Worm (Caenorhabditis elegans) whole organism, mixed stage, embryonic: ENCODE measurements around the gene moma-1.
A peak's percentile ranks its signal among the peaks of the same experiment; 100 is the strongest.

Experiments
- M03D4.4 ChIP-seq: sonication (generic microtip); optimal IDR thresholded peaks from 2 replicates; lab custom pipeline; 2017; ENCODE audit warnings: mild to moderate bottlenecking, missing genetic modification characterization, missing compliant biosample characterization
- bed-3 ChIP-seq: fragments of 200-800 bp; sonication (Bioruptor generic); optimal IDR thresholded peaks from 3 replicates; lab custom pipeline; 2018; ENCODE audit warnings: mild to moderate bottlenecking, missing genetic modification characterization, moderate library complexity, missing compliant biosample characterization
- blmp-1 ChIP-seq: fragments of 150-350 bp; optimal IDR thresholded peaks from 2 replicates; lab custom pipeline; 2014; ENCODE audit warnings: missing biosample characterization, missing genetic modification characterization
- ceh-39 ChIP-seq: fragments of 150-350 bp; optimal IDR thresholded peaks from 2 replicates; lab custom pipeline; 2014; ENCODE audit warnings: missing biosample characterization, missing genetic modification characterization
- ceh-43 ChIP-seq: fragments of 200-800 bp; sonication (Bioruptor generic); optimal IDR thresholded peaks from 2 replicates; lab custom pipeline; 2018; ENCODE audit warnings: mild to moderate bottlenecking, missing genetic modification characterization, moderate library complexity, missing compliant biosample characterization
- ceh-83 ChIP-seq: fragments of 200-800 bp; sonication (Bioruptor generic); optimal IDR thresholded peaks from 2 replicates; lab custom pipeline; 2018; ENCODE audit warnings: mild to moderate bottlenecking, missing genetic modification characterization, missing compliant biosample characterization
- ces-1 ChIP-seq: fragments of 150-350 bp; optimal IDR thresholded peaks from 2 replicates; lab custom pipeline; 2014; ENCODE audit warnings: missing biosample characterization, missing genetic modification reagents, missing genetic modification characterization
- drap-1 ChIP-seq: fragments of 200-800 bp; sonication (Bioruptor generic); optimal IDR thresholded peaks from 3 replicates; lab custom pipeline; 2018; ENCODE audit warnings: mild to moderate bottlenecking, missing genetic modification characterization, missing compliant biosample characterization
- elt-1 ChIP-seq: sonication (generic microtip); optimal IDR thresholded peaks from 2 replicates; lab custom pipeline; 2017; ENCODE audit warnings: missing genetic modification characterization, mild to moderate bottlenecking, missing compliant biosample characterization, antibody characterized with exemption, moderate library complexity, borderline replicate concordance; ENCODE audit not compliant: insufficient read depth
- elt-3 ChIP-seq: fragments of 150-350 bp; optimal IDR thresholded peaks from 2 replicates; lab custom pipeline; 2014; ENCODE audit warnings: missing biosample characterization, missing genetic modification characterization
- flh-1 ChIP-seq: fragments of 200-800 bp; sonication (Bioruptor generic); optimal IDR thresholded peaks from 2 replicates; lab custom pipeline; 2018; ENCODE audit warnings: mild to moderate bottlenecking, missing genetic modification characterization, moderate library complexity, missing compliant biosample characterization
- ham-2 ChIP-seq: fragments of 200-800 bp; sonication (Bioruptor generic); optimal IDR thresholded peaks from 2 replicates; lab custom pipeline; 2018; ENCODE audit warnings: mild to moderate bottlenecking, missing genetic modification characterization, missing compliant biosample characterization
- hlh-1 ChIP-seq: fragments of 150-350 bp; optimal IDR thresholded peaks from 2 replicates; lab custom pipeline; 2014; ENCODE audit warnings: missing biosample characterization, missing genetic modification reagents, missing genetic modification characterization
- lin-13 ChIP-seq: fragments of 150-350 bp; optimal IDR thresholded peaks from 2 replicates; lab custom pipeline; 2014; ENCODE audit warnings: missing biosample characterization, missing genetic modification characterization
- lsy-2 ChIP-seq: fragments of 150-350 bp; optimal IDR thresholded peaks from 2 replicates; lab custom pipeline; 2014; ENCODE audit warnings: missing biosample characterization, missing genetic modification characterization
- mab-5 ChIP-seq: fragments of 150-350 bp; optimal IDR thresholded peaks from 2 replicates; lab custom pipeline; 2014; ENCODE audit warnings: missing biosample characterization, missing genetic modification characterization
- mep-1 ChIP-seq: fragments of 150-350 bp; optimal IDR thresholded peaks from 2 replicates; lab custom pipeline; 2017; ENCODE audit warnings: missing biosample characterization, missing genetic modification reagents, missing genetic modification characterization, inconsistent platforms
- mls-2 ChIP-seq: sonication (generic microtip); optimal IDR thresholded peaks from 2 replicates; lab custom pipeline; 2016; ENCODE audit warnings: mild to moderate bottlenecking, missing genetic modification characterization, moderate library complexity, missing compliant biosample characterization
- nhr-12 ChIP-seq: fragments of 150-350 bp; optimal IDR thresholded peaks from 2 replicates; lab custom pipeline; 2014; ENCODE audit warnings: missing biosample characterization, missing genetic modification characterization
- nhr-2 ChIP-seq: fragments of 150-350 bp; optimal IDR thresholded peaks from 2 replicates; lab custom pipeline; 2014; ENCODE audit warnings: missing biosample characterization, missing genetic modification characterization
- nhr-237 ChIP-seq: fragments of 150-350 bp; optimal IDR thresholded peaks from 2 replicates; lab custom pipeline; 2014; ENCODE audit warnings: missing biosample characterization, missing genetic modification characterization
- nhr-28 ChIP-seq: fragments of 150-350 bp; optimal IDR thresholded peaks from 2 replicates; lab custom pipeline; 2014; ENCODE audit warnings: missing biosample characterization, missing genetic modification characterization
- nhr-76 ChIP-seq: sonication (generic microtip); optimal IDR thresholded peaks from 2 replicates; lab custom pipeline; 2017; ENCODE audit warnings: missing biosample characterization, missing genetic modification characterization
- pha-4 ChIP-seq: fragments of 150-350 bp; optimal IDR thresholded peaks from 2 replicates; lab custom pipeline; 2018; ENCODE audit warnings: missing biosample characterization, missing genetic modification reagents, missing genetic modification characterization
- sem-2 ChIP-seq: fragments of 200-800 bp; sonication (Bioruptor generic); optimal IDR thresholded peaks from 2 replicates; lab custom pipeline; 2018; ENCODE audit warnings: mild to moderate bottlenecking, missing genetic modification characterization, missing compliant biosample characterization
- snpc-4 ChIP-seq: fragments of 150-350 bp; optimal IDR thresholded peaks from 2 replicates; lab custom pipeline; 2014; ENCODE audit warnings: missing biosample characterization, missing genetic modification characterization
- sptf-1 ChIP-seq: sonication (generic microtip); optimal IDR thresholded peaks from 2 replicates; lab custom pipeline; 2017; ENCODE audit warnings: mild to moderate bottlenecking, missing genetic modification characterization, moderate library complexity, missing compliant biosample characterization
- tbx-8 ChIP-seq: fragments of 200-800 bp; sonication (Bioruptor generic); optimal IDR thresholded peaks from 2 replicates; lab custom pipeline; 2018; ENCODE audit warnings: mild to moderate bottlenecking, missing genetic modification characterization, moderate library complexity, missing compliant biosample characterization
- unc-120 ChIP-seq: sonication (generic microtip); optimal IDR thresholded peaks from 2 replicates; lab custom pipeline; 2017; ENCODE audit warnings: missing genetic modification characterization, missing compliant biosample characterization; ENCODE audit not compliant: poor library complexity, severe bottlenecking
- unc-39 ChIP-seq: fragments of 150-350 bp; optimal IDR thresholded peaks from 2 replicates; lab custom pipeline; 2014; ENCODE audit warnings: missing biosample characterization, missing genetic modification characterization
- unc-62 ChIP-seq: fragments of 150-350 bp; optimal IDR thresholded peaks from 2 replicates; lab custom pipeline; 2014; ENCODE audit warnings: missing biosample characterization, missing genetic modification reagents, missing genetic modification characterization
- zip-8 ChIP-seq: fragments of 150-350 bp; optimal IDR thresholded peaks from 2 replicates; lab custom pipeline; 2014; ENCODE audit warnings: missing biosample characterization, missing genetic modification characterization
- ztf-11 ChIP-seq: fragments of 150-350 bp; optimal IDR thresholded peaks from 2 replicates; lab custom pipeline; 2014; ENCODE audit warnings: missing biosample characterization, missing genetic modification characterization

moma-1 gene

ce11 chrIII:825256-825655 is 26.9 kb downstream of the moma-1 start:
- TF ChIP-seq hlh-1 (tag; lab: Kevin White, UChicago) = no peak
- TF ChIP-seq flh-1 = no peak
- TF ChIP-seq lin-13 (tag; lab: Kevin White, UChicago) = no peak
- TF ChIP-seq pha-4 (tag; lab: Kevin White, UChicago) = no peak
- no peak for TF ChIP-seq blmp-1 (tag; lab: Kevin White, UChicago)
- no peak for TF ChIP-seq ham-2 (GFP tag; lab: Kevin White, UChicago)
- TF ChIP-seq ceh-83 (GFP tag; lab: Kevin White, UChicago) = no peak
- no peak for TF ChIP-seq unc-120 (tag; lab: Kevin White, UChicago)
- no peak for TF ChIP-seq elt-3
- no peak for TF ChIP-seq nhr-12
- TF ChIP-seq ceh-39 (tag; lab: Kevin White, UChicago) = no peak
- no peak for TF ChIP-seq mep-1 (tag; lab: Kevin White, UChicago)
- no peak for TF ChIP-seq bed-3 (GFP tag; lab: Kevin White, UChicago)
- no peak for TF ChIP-seq mab-5
- no peak for TF ChIP-seq M03D4.4 (tag; lab: Kevin White, UChicago)
- TF ChIP-seq nhr-76 (tag; lab: Kevin White, UChicago) = no peak
- TF ChIP-seq zip-8 (tag; lab: Kevin White, UChicago) = no peak
- TF ChIP-seq, all 35 proteins: peak for 0

- TF ChIP-seq ham-2 (GFP tag; lab: Kevin White, UChicago) (no peak), nhr-12 (no peak), ztf-11 (tag; lab: Kevin White, UChicago) (no peak), nhr-237 (no peak), unc-62 (peak; percentile 43)
- TF ChIP-seq, all 35 proteins: peak for 1
Observed at ce11 chrIII:822546-823272, 29.5 kb downstream of the moma-1 start, which contains the start of gene clec-149. Gene clec-149, plus strand, starts transcription at chrIII:823222.

ce11 chrIII:819313-819712 is 32.9 kb downstream of the moma-1 start:
- TF ChIP-seq elt-3 (no peak), lin-13 (tag; lab: Kevin White, UChicago) (no peak), nhr-28 (tag; lab: Kevin White, UChicago) (no peak), tbx-8 (GFP tag; lab: Kevin White, UChicago) (no peak), nhr-2 (tag; lab: Kevin White, UChicago) (no peak), unc-62 (no peak), lsy-2 (tag; lab: Kevin White, UChicago) (no peak), nhr-237 (no peak), snpc-4 (no peak), unc-39 (tag; lab: Kevin White, UChicago) (no peak), zip-8 (tag; lab: Kevin White, UChicago) (no peak), drap-1 (GFP tag; lab: Kevin White, UChicago) (no peak), mls-2 (tag; lab: Kevin White, UChicago) (no peak)

- TF ChIP-seq elt-1 = no peak
- no peak for TF ChIP-seq mab-5
- no peak for TF ChIP-seq ces-1 (GFP tag; lab: Kevin White, UChicago)
- TF ChIP-seq drap-1 (GFP tag; lab: Kevin White, UChicago) = no peak
- no peak for TF ChIP-seq unc-39 (tag; lab: Kevin White, UChicago)
- no peak for TF ChIP-seq lsy-2 (tag; lab: Kevin White, UChicago)
- TF ChIP-seq nhr-28 (tag; lab: Kevin White, UChicago) = no peak
- no peak for TF ChIP-seq mep-1 (tag; lab: Kevin White, UChicago)
- TF ChIP-seq ceh-43 (GFP tag; lab: Kevin White, UChicago) = no peak
- no peak for TF ChIP-seq blmp-1 (tag; lab: Kevin White, UChicago)
- no peak for TF ChIP-seq ztf-11 (tag; lab: Kevin White, UChicago)
- no peak for TF ChIP-seq hlh-1 (tag; lab: Kevin White, UChicago)
- TF ChIP-seq pha-4 (tag; lab: Kevin White, UChicago) = no peak
- no peak for TF ChIP-seq sem-2
- TF ChIP-seq sptf-1 (tag; lab: Kevin White, UChicago) = no peak
- TF ChIP-seq snpc-4 = no peak
- TF ChIP-seq nhr-76 (tag; lab: Kevin White, UChicago) = no peak
- TF ChIP-seq nhr-12 = no peak
- TF ChIP-seq, all 35 proteins: peak for 0
Observed at ce11 chrIII:815845-816244, 36.4 kb downstream of the moma-1 start, which contains the start of gene dac-1. Gene dac-1, plus strand, starts transcription at chrIII:816145.
